Fruit fly (Drosophila melanogaster): ENCODE measurements around the gene CG17746.

The CG17746 gene

DNA sequence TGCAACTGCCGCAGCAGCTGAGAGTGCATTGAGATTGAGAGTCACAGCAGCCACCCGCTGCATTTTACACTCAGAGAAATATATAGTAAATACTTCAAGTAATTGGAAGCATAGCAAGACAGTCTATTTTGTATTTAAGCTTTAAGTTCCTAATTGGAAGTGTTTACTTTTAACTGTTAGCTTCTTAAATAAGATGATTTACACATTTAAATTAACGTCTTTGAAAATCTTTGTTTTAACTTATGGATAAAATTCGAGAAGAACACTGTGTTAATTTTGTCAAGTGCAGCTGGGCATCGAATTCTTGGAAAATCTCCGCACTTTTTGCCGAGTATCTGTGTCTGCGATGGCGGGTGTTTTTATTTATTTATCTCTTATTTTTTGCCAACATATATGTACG, 20.3 kb upstream of the CG17746 start (continued):
- TF ChIP-seq Hr39 (optimal IDR thresholded peaks at IDR 0.05) (no peak), disco-r (GFP tag; optimal IDR thresholded peaks at IDR 0.05) (no peak), Dp (GFP tag; optimal IDR thresholded peaks at IDR 0.05) (no peak), CG31441 (GFP tag; IDR thresholded peaks at IDR 0.05) (0 out of 2 replicates have a peak, but pooled peaks have one; percentile 16), Taf1 (GFP tag; IDR thresholded peaks at IDR 0.05) (no peak), lmd (GFP tag; IDR thresholded peaks at IDR 0.05) (peak; percentile 28; the same call in 1 of the 2 replicates), z (GFP tag; IDR thresholded peaks at IDR 0.05) (no peak), CG3407 (GFP tag; optimal IDR thresholded peaks at IDR 0.05) (no peak), CG8388 (GFP tag; optimal IDR thresholded peaks at IDR 0.05) (no peak), MTF-1 (GFP tag; optimal IDR thresholded peaks at IDR 0.05; ENCODE audit: borderline replicate concordance) (no peak), sens (GFP tag) (peak; percentile 72), ro (GFP tag; IDR thresholded peaks at IDR 0.05) (no peak), Med (GFP tag) (peak; percentile 50), fu2 (GFP tag; optimal IDR thresholded peaks at IDR 0.05) (no peak), CG1792 (GFP tag; optimal IDR thresholded peaks at IDR 0.05) (no peak), CG18011 (GFP tag; optimal IDR thresholded peaks at IDR 0.05) (no peak), dmrt11E (tag; optimal IDR thresholded peaks at IDR 0.05) (no peak), ase (GFP tag; IDR thresholded peaks at IDR 0.05) (no peak), Awh (GFP tag; IDR thresholded peaks at IDR 0.05) (no peak), hbn (GFP tag; IDR thresholded peaks at IDR 0.05; ENCODE audit: partially characterized antibody) (no peak), CG2678 (tag; optimal IDR thresholded peaks at IDR 0.05) (no peak), Vsx1 (GFP tag; optimal IDR thresholded peaks at IDR 0.05) (no peak), peb (GFP tag; IDR thresholded peaks at IDR 0.05) (no peak), tx (GFP tag; optimal IDR thresholded peaks at IDR 0.05) (no peak), CG11398 (GFP tag; optimal IDR thresholded peaks at IDR 0.05) (no peak), CG11093 (GFP tag; IDR thresholded peaks at IDR 0.05) (no peak), Atf3 (GFP tag; optimal IDR thresholded peaks at IDR 0.05) (no peak), lbe (GFP tag; optimal IDR thresholded peaks at IDR 0.05) (peak; percentile 49), Side (GFP tag; optimal IDR thresholded peaks at IDR 0.05) (no peak), CG11695 (GFP tag; IDR thresholded peaks at IDR 0.05) (0 out of 3 replicates have a peak, but pooled peaks have one; percentile 16), NC2α (GFP tag; optimal IDR thresholded peaks at IDR 0.05) (no peak), CG4730 (GFP tag; IDR thresholded peaks at IDR 0.05) (0 out of 2 replicates have a peak, but pooled peaks have one; percentile 27), ap (GFP tag; IDR thresholded peaks at IDR 0.05) (no peak), Spps (tag; optimal IDR thresholded peaks at IDR 0.05) (no peak), Sry-δ (GFP tag; optimal IDR thresholded peaks at IDR 0.05) (no peak), CG7357 (GFP tag; IDR thresholded peaks at IDR 0.05) (no peak), lov (optimal IDR thresholded peaks at IDR 0.05) (no peak), lov (GFP tag; IDR thresholded peaks at IDR 0.05) (no peak), ftz-f1 (GFP tag; optimal IDR thresholded peaks at IDR 0.05) (no peak), CG3838 (GFP tag; optimal IDR thresholded peaks at IDR 0.05) (no peak), Elba2 (GFP tag; optimal IDR thresholded peaks at IDR 0.05) (no peak), yki (optimal IDR thresholded peaks at IDR 0.05) (no peak), row (GFP tag; IDR thresholded peaks at IDR 0.05) (0 out of 3 replicates have a peak, but pooled peaks have one; percentile 11), dmrt99B (tag; optimal IDR thresholded peaks at IDR 0.05) (peak; percentile 1), knrl (GFP tag; IDR thresholded peaks at IDR 0.05; ENCODE audit: partially characterized antibody) (no peak), CG3995 (GFP tag; optimal IDR thresholded peaks at IDR 0.05) (no peak), rib (GFP tag; IDR thresholded peaks at IDR 0.05) (no peak), CG17361 (GFP tag; IDR thresholded peaks at IDR 0.05) (no peak), wdn (GFP tag; IDR thresholded peaks at IDR 0.05) (no peak), unpg (GFP tag; optimal IDR thresholded peaks at IDR 0.05) (peak; percentile 7), C15 (GFP tag; IDR thresholded peaks at IDR 0.05) (no peak), sc (optimal IDR thresholded peaks at IDR 0.05) (no peak), sc (GFP tag; optimal IDR thresholded peaks at IDR 0.05) (no peak), kni (GFP tag; optimal IDR thresholded peaks at IDR 0.05) (no peak), br (optimal IDR thresholded peaks at IDR 0.05) (no peak)

All from whole organism, embryonic.